Fruit fly (Drosophila melanogaster) whole organism, pupa: ENCODE measurements around the gene CG11563.

Source experiments
- CG10348 ChIP-seq: fragments of 200-800 bp; sonication (Bioruptor generic); IDR thresholded peaks from 2 replicates; pipeline ENCODE4 v1.3.6; 2022; ENCODE audit warnings: missing biosample characterization, missing genetic modification characterization
- CG12605 ChIP-seq: fragments of 200-800 bp; sonication (Bioruptor generic); IDR thresholded peaks from 2 replicates; pipeline ENCODE4 v1.3.6; 2022; ENCODE audit warnings: missing biosample characterization, missing genetic modification characterization
- CG13204 ChIP-seq: fragments of 200-800 bp; sonication (Bioruptor generic); optimal IDR thresholded peaks from 2 replicates; lab custom pipeline; 2018; ENCODE audit warnings: missing biosample characterization, mild to moderate bottlenecking, missing genetic modification characterization, moderate library complexity
- CG14655 ChIP-seq: fragments of 200-800 bp; sonication (Bioruptor generic); optimal IDR thresholded peaks from 3 replicates; lab custom pipeline; 2017; ENCODE audit warnings: mild to moderate bottlenecking, missing biosample characterization, missing genetic modification reagents, missing genetic modification characterization
- CG15710 ChIP-seq: fragments of 200-800 bp; sonication (Bioruptor generic); optimal IDR thresholded peaks from 2 replicates; lab custom pipeline; 2018; ENCODE audit warnings: missing biosample characterization, mild to moderate bottlenecking, missing genetic modification characterization, moderate library complexity
- CG17806 ChIP-seq: fragments of 200-800 bp; sonication (Bioruptor generic); optimal IDR thresholded peaks from 2 replicates; lab custom pipeline; 2018; ENCODE audit warnings: missing biosample characterization, mild to moderate bottlenecking, missing genetic modification characterization, moderate library complexity
- CG32121 ChIP-seq: fragments of 200-800 bp; sonication (Bioruptor generic); IDR thresholded peaks from 2 replicates; pipeline ENCODE4 v1.3.6; 2022; ENCODE audit warnings: missing biosample characterization, missing genetic modification characterization
- CG34367 ChIP-seq: fragments of 200-800 bp; sonication (Bioruptor generic); optimal IDR thresholded peaks from 2 replicates; lab custom pipeline; 2018; ENCODE audit warnings: missing biosample characterization, mild to moderate bottlenecking, missing genetic modification characterization
- CG4496 ChIP-seq: fragments of 200-800 bp; sonication (Bioruptor generic); IDR thresholded peaks from 3 replicates; pipeline ENCODE4 v1.3.6; 2022; ENCODE audit warnings: missing biosample characterization, missing genetic modification characterization
- CG8159 ChIP-seq: fragments of 200-800 bp; sonication (Bioruptor generic); optimal IDR thresholded peaks from 3 replicates; lab custom pipeline; 2018; ENCODE audit warnings: missing biosample characterization, mild to moderate bottlenecking, missing genetic modification characterization, moderate library complexity
- CG8301 ChIP-seq: fragments of 200-800 bp; sonication (Bioruptor generic); optimal IDR thresholded peaks from 2 replicates; lab custom pipeline; 2018; ENCODE audit warnings: missing biosample characterization, mild to moderate bottlenecking, missing genetic modification characterization
- CG9948 ChIP-seq: fragments of 200-800 bp; sonication (Bioruptor generic); optimal IDR thresholded peaks from 2 replicates; lab custom pipeline; 2018; ENCODE audit warnings: missing biosample characterization, mild to moderate bottlenecking, missing genetic modification characterization, moderate library complexity
- D1 ChIP-seq: fragments of 200-800 bp; sonication (Bioruptor generic); optimal IDR thresholded peaks from 2 replicates; lab custom pipeline; 2018; ENCODE audit warnings: missing biosample characterization, mild to moderate bottlenecking, missing genetic modification characterization, moderate library complexity
- EcR ChIP-seq: fragments of 200-800 bp; sonication (Bioruptor generic); optimal IDR thresholded peaks from 3 replicates; lab custom pipeline; 2019; ENCODE audit warnings: missing biosample characterization, missing genetic modification characterization, mild to moderate bottlenecking, moderate library complexity, missing genetic modification reagents
- Ets98B ChIP-seq: fragments of 200-800 bp; sonication (Bioruptor generic); IDR thresholded peaks from 2 replicates; pipeline ENCODE4 v1.3.6; 2022; ENCODE audit warnings: missing biosample characterization, missing genetic modification characterization
- Pif1A ChIP-seq: fragments of 200-800 bp; sonication (Bioruptor generic); optimal IDR thresholded peaks from 3 replicates; lab custom pipeline; 2016; ENCODE audit warnings: missing biosample characterization, missing genetic modification characterization
- Pif1B ChIP-seq: fragments of 200-800 bp; sonication (Bioruptor generic); optimal IDR thresholded peaks from 3 replicates; lab custom pipeline; 2016; ENCODE audit warnings: missing biosample characterization, missing genetic modification characterization
- Snoo ChIP-seq: fragments of 200-800 bp; sonication (Bioruptor generic); optimal IDR thresholded peaks from 3 replicates; lab custom pipeline; 2017; ENCODE audit warnings: missing biosample characterization, mild to moderate bottlenecking, missing genetic modification characterization, inconsistent platforms
- fd96Ca ChIP-seq: fragments of 200-800 bp; sonication (Bioruptor generic); IDR thresholded peaks from 3 replicates; pipeline ENCODE4 v1.3.6; 2022; ENCODE audit warnings: missing biosample characterization, missing genetic modification characterization
- gl ChIP-seq: fragments of 200-800 bp; sonication (Bioruptor generic); optimal IDR thresholded peaks from 2 replicates; lab custom pipeline; 2018; ENCODE audit warnings: missing biosample characterization, mild to moderate bottlenecking, missing genetic modification characterization
- rn ChIP-seq: fragments of 200-800 bp; sonication (Bioruptor generic); IDR thresholded peaks from 2 replicates; pipeline ENCODE4 v1.3.6; 2022; ENCODE audit warnings: missing biosample characterization, missing genetic modification characterization

CG11563 gene

DNA sequence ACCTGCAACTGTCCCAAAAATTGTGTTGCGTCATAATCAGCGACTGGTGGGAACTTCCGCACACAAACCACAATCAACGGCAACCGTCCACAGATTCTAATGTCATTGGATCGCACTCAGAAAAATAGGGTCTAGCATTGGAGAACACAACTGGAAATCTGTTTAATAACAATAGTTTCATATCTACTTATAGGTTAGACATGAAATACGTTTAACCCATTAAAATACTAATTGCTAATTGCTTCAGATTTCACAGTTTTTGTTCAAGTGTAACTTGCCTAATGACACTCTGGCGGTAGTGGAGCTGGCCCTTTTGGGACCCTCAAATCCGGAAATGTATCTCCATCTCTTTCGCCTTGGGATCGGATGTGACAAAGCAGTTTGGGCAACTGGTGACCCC is 40.2 kb upstream of the CG11563 start:
- TF ChIP-seq EcR (GFP tag; lab: Kevin White, UChicago) (no peak), CG34367 (tag; lab: Kevin White, UChicago) (no peak), CG10348 (GFP tag; lab: Robert Waterston, UW) (no peak), CG4496 (GFP tag; lab: Robert Waterston, UW) (no peak), CG8301 (tag; lab: Kevin White, UChicago) (no peak), CG14655 (peak; percentile 27), Snoo (tag; lab: Kevin White, UChicago) (no peak)

DNA sequence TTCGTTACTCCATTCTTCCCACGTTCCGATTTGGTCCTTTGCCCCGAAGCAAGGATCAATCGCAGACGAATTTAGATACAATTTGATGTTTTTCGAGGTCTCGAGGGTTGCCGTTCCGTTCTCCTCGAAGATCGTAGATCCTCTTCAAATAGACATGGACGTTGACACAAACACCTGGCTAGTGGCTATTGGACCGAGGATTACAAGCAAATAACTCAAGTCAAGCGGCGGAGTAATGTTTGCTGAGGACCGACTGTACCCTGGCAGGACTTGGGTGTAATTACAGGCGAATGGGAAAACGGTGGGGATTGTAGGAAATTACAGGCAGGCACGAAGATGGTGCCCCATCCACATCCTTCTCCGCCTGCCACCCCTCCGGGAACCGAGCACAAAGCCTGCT is 39.2 kb upstream of the CG11563 start:
- TF ChIP-seq CG10348 (GFP tag; lab: Robert Waterston, UW) (no peak), Pif1B (no peak), D1 (tag; lab: Kevin White, UChicago) (no peak), CG34367 (tag; lab: Kevin White, UChicago) (no peak), CG15710 (tag; lab: Kevin White, UChicago) (no peak)

DNA sequence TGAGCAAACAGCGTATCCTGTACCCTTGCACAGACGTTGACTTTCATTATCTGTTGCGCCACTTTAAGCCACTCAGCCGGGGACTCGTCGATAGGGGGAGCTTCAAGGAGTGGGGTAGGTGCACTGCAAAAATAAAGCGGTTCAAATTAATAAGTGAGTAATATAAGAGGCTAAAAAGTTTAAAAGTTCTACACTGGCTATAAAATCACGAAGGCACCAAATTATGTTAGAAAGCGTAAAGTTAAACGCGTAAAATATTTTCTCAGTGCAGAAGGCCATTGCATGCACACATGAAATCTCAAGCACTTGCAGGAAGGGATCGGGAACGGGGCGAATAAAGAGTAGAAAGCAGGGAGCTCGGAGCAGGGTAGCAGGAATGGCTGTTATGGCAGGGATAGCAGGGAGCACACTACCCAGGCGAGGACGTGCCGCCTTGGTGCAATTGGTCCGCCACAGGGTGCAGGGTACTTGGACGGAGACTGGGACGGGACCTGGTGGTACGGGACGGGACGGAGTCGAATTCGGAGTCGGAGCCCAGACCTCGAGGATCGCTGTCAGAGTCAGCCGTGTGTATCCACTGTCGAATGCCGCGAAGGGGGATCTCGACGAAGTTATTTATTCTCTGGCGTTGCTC is 38.6 kb upstream of the CG11563 start:
- TF ChIP-seq CG12605 (peak; percentile 65), CG15710 (tag; lab: Kevin White, UChicago) (peak; percentile 90), Snoo (tag; lab: Kevin White, UChicago) (peak; percentile 91), Pif1B (peak; percentile 81), CG34367 (tag; lab: Kevin White, UChicago) (peak; percentile 90), rn (GFP tag; lab: Robert Waterston, UW) (no peak), CG10348 (GFP tag; lab: Robert Waterston, UW) (no peak), EcR (GFP tag; lab: Kevin White, UChicago) (peak; percentile 29), CG4496 (GFP tag; lab: Robert Waterston, UW) (peak; percentile 52; the same call in 1 of the 3 replicates), fd96Ca (GFP tag; lab: Robert Waterston, UW) (peak; percentile 68; the same call in 2 of the 3 replicates), CG9948 (tag; lab: Kevin White, UChicago) (peak; percentile 91), CG17806 (tag; lab: Kevin White, UChicago) (peak; percentile 94), Pif1A (GFP tag; lab: Kevin White, UChicago) (peak; percentile 85), Ets98B (GFP tag; lab: Robert Waterston, UW) (0 out of 2 replicates have a peak, but pooled peaks have one; percentile 20), CG13204 (GFP tag; lab: Kevin White, UChicago) (peak; percentile 65), D1 (tag; lab: Kevin White, UChicago) (peak; percentile 80), CG8301 (tag; lab: Kevin White, UChicago) (peak; percentile 50), CG14655 (peak; percentile 78), CG32121 (GFP tag; lab: Robert Waterston, UW) (no peak), CG8159 (tag; lab: Kevin White, UChicago) (peak; percentile 95), gl (tag; lab: Kevin White, UChicago) (peak; percentile 89)

DNA sequence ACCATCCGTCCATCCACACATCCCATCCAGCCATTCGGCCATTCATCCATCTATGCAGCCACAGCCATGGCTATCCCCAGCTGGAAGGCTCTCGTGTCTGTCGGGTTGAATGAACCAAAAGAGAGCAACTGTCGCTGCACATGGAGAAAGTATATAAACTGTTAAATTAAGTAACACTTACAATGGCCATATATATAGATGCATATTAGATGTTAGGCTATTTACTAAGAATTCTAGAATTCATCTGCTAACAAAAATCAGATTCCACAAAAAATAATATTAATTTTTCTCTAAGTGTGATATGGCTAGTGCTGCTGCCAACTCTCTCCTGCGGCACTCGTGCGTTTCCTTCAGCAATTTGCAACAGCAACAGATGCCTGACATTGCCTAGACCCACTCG is 36.6 kb upstream of the CG11563 start:
- no peak for TF ChIP-seq D1 (tag; lab: Kevin White, UChicago)
- peak; percentile 93 for TF ChIP-seq CG14655
- TF ChIP-seq CG34367 (tag; lab: Kevin White, UChicago): peak; percentile 66
- TF ChIP-seq CG4496 (GFP tag; lab: Robert Waterston, UW): peak; percentile 84
- peak; percentile 72 for TF ChIP-seq fd96Ca (GFP tag; lab: Robert Waterston, UW)
- TF ChIP-seq CG8301 (tag; lab: Kevin White, UChicago): peak; percentile 91
- TF ChIP-seq EcR (GFP tag; lab: Kevin White, UChicago): peak; percentile 92
- peak; percentile 14 for TF ChIP-seq gl (tag; lab: Kevin White, UChicago)
- 0 out of 2 replicates have a peak, but pooled peaks have one; percentile 43 for TF ChIP-seq CG32121 (GFP tag; lab: Robert Waterston, UW)
- peak; percentile 78 for TF ChIP-seq CG12605
- TF ChIP-seq rn (GFP tag; lab: Robert Waterston, UW): 0 out of 2 replicates have a peak, but pooled peaks have one; percentile 32
- peak; percentile 73 for TF ChIP-seq Pif1B
- TF ChIP-seq CG15710 (tag; lab: Kevin White, UChicago): peak; percentile 64
- TF ChIP-seq Ets98B (GFP tag; lab: Robert Waterston, UW): peak; percentile 76
- peak; percentile 8 for TF ChIP-seq CG13204 (GFP tag; lab: Kevin White, UChicago)
- TF ChIP-seq CG17806 (tag; lab: Kevin White, UChicago): peak; percentile 71
- peak; percentile 60 for TF ChIP-seq CG8159 (tag; lab: Kevin White, UChicago)
- TF ChIP-seq Pif1A (GFP tag; lab: Kevin White, UChicago): peak; percentile 72
- TF ChIP-seq CG9948 (tag; lab: Kevin White, UChicago): peak; percentile 81
- no peak for TF ChIP-seq CG10348 (GFP tag; lab: Robert Waterston, UW)
- TF ChIP-seq Snoo (tag; lab: Kevin White, UChicago): no peak
- TF ChIP-seq, all 21 proteins: peak for 18

DNA sequence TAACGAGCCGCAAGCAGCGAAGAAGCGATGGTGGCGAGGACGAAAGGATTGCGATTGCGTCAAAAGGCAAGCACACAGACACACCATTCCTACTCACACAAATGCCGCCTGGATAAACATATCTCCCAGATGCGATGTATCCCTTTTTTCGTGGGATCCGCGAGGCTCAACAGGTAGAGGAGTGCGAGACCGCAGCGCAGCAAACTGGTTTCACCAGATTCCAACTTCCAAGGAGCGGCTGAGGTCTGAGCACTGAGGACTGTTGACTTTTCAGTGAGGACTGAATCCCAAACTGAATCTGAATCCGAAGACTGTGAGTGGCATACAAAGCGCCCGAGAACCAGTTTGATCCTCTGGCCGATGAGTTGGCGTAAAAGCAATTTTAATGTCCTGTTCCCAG is 34.9 kb upstream of the CG11563 start:
- TF ChIP-seq rn (GFP tag; lab: Robert Waterston, UW): no peak
- peak; percentile 29 for TF ChIP-seq gl (tag; lab: Kevin White, UChicago)
- no peak for TF ChIP-seq Snoo (tag; lab: Kevin White, UChicago)
- TF ChIP-seq Ets98B (GFP tag; lab: Robert Waterston, UW): no peak
- no peak for TF ChIP-seq CG32121 (GFP tag; lab: Robert Waterston, UW)
- TF ChIP-seq CG4496 (GFP tag; lab: Robert Waterston, UW): peak; percentile 77; the same call in 2 of the 3 replicates
- TF ChIP-seq CG8301 (tag; lab: Kevin White, UChicago): no peak
- peak; percentile 54 for TF ChIP-seq EcR (GFP tag; lab: Kevin White, UChicago)
- no peak for TF ChIP-seq CG12605
- TF ChIP-seq Pif1A (GFP tag; lab: Kevin White, UChicago): no peak
- TF ChIP-seq CG15710 (tag; lab: Kevin White, UChicago): no peak
